Fruit fly (Drosophila melanogaster): ENCODE results near the gene Reepl1.

dm6 chrX:11578841-11579240, 6.3 kb downstream of the Reepl1 start:
- no peak for TF ChIP-seq kay (GFP tag; ENCODE audit: borderline replicate concordance)
- TF ChIP-seq CG7045 (GFP tag; optimal IDR thresholded peaks at IDR 0.05) = no peak
- no peak for TF ChIP-seq CG33017 (tag; optimal IDR thresholded peaks at IDR 0.05)
